Fruit fly (Drosophila melanogaster) whole organism, adult: Measurements from ENCODE around the gene plh.

Source experiments
- CG11617 ChIP-seq: fragments of 200-800 bp; sonication (Bioruptor generic); optimal IDR thresholded peaks from 2 replicates; lab custom pipeline; 2017; ENCODE audit warnings: mild to moderate bottlenecking, missing biosample characterization, missing genetic modification reagents, missing genetic modification characterization
- CG12768 ChIP-seq: fragments of 200-800 bp; sonication (Bioruptor generic); optimal IDR thresholded peaks from 2 replicates; lab custom pipeline; 2017; ENCODE audit warnings: missing biosample characterization, missing genetic modification characterization, mild to moderate bottlenecking, moderate library complexity, missing genetic modification reagents
- CG14711 ChIP-seq: fragments of 200-800 bp; sonication (Bioruptor generic); optimal IDR thresholded peaks from 2 replicates; lab custom pipeline; 2018; ENCODE audit warnings: missing biosample characterization, mild to moderate bottlenecking, missing genetic modification characterization, moderate library complexity
- CG1620 ChIP-seq: fragments of 200-800 bp; sonication (Bioruptor generic); optimal IDR thresholded peaks from 2 replicates; lab custom pipeline; 2016; ENCODE audit warnings: missing biosample characterization, missing genetic modification characterization
- CG33017 ChIP-seq: fragments of 200-800 bp; sonication (Bioruptor generic); optimal IDR thresholded peaks from 2 replicates; lab custom pipeline; 2018; ENCODE audit warnings: missing biosample characterization, mild to moderate bottlenecking, missing genetic modification characterization, moderate library complexity
- CG5204 ChIP-seq: fragments of 200-800 bp; sonication (Bioruptor generic); optimal IDR thresholded peaks from 2 replicates; lab custom pipeline; 2016; ENCODE audit warnings: missing biosample characterization, missing genetic modification characterization
- CG7045 ChIP-seq: fragments of 200-800 bp; sonication (Bioruptor generic); optimal IDR thresholded peaks from 2 replicates; lab custom pipeline; 2017; ENCODE audit warnings: missing biosample characterization, mild to moderate bottlenecking, missing genetic modification characterization
- CG7101 ChIP-seq: fragments of 200-800 bp; sonication (Bioruptor generic); optimal IDR thresholded peaks from 2 replicates; lab custom pipeline; 2018; ENCODE audit warnings: missing biosample characterization, mild to moderate bottlenecking, missing genetic modification characterization, moderate library complexity
- Clk ChIP-seq: fragments of 200-800 bp; sonication (Bioruptor generic); optimal IDR thresholded peaks from 2 replicates; lab custom pipeline; 2017; ENCODE audit warnings: missing biosample characterization, missing genetic modification characterization
- Crg-1 ChIP-seq: fragments of 200-800 bp; sonication (Bioruptor generic); optimal IDR thresholded peaks from 2 replicates; lab custom pipeline; 2016; ENCODE audit warnings: missing biosample characterization, missing genetic modification characterization
- Hr96 ChIP-seq: fragments of 200-800 bp; sonication (Bioruptor generic); optimal IDR thresholded peaks from 2 replicates; lab custom pipeline; 2016; ENCODE audit warnings: missing biosample characterization, missing genetic modification characterization
- Mnt ChIP-seq: fragments of 200-800 bp; sonication (Bioruptor generic); optimal IDR thresholded peaks from 2 replicates; lab custom pipeline; 2016; ENCODE audit warnings: missing biosample characterization, mild to moderate bottlenecking, missing genetic modification characterization
- bab1 ChIP-seq: fragments of 200-800 bp; sonication (Bioruptor generic); optimal IDR thresholded peaks from 3 replicates; lab custom pipeline; 2019; ENCODE audit warnings: missing biosample characterization, mild to moderate bottlenecking, missing genetic modification characterization, moderate library complexity
- cic ChIP-seq: fragments of 200-800 bp; sonication (Bioruptor generic); optimal IDR thresholded peaks from 2 replicates; lab custom pipeline; 2017; ENCODE audit warnings: missing biosample characterization, mild to moderate bottlenecking, missing genetic modification characterization, moderate library complexity
- cnc ChIP-seq, 2 experiments: fragments of >200 bp; optimal IDR thresholded peaks; 2 replicates each; lab custom pipeline; 2017
- kay ChIP-seq: fragments of 200-800 bp; sonication (Bioruptor generic); peaks from one replicate; lab custom pipeline; 2016; ENCODE audit warnings: missing biosample characterization, missing genetic modification characterization, borderline replicate concordance
- ovo ChIP-seq: fragments of 200-800 bp; sonication (Bioruptor generic); optimal IDR thresholded peaks from 2 replicates; lab custom pipeline; 2016; ENCODE audit warnings: missing biosample characterization, missing genetic modification characterization
- pad ChIP-seq: fragments of 200-800 bp; sonication (Bioruptor generic); optimal IDR thresholded peaks from 3 replicates; lab custom pipeline; 2017; ENCODE audit warnings: missing biosample characterization, missing genetic modification characterization, mild to moderate bottlenecking, moderate library complexity, missing genetic modification reagents
- tj ChIP-seq: fragments of 200-800 bp; sonication (Bioruptor generic); optimal IDR thresholded peaks from 3 replicates; lab custom pipeline; 2017; ENCODE audit warnings: missing biosample characterization, mild to moderate bottlenecking, missing genetic modification characterization, moderate library complexity
- toe ChIP-seq: fragments of 200-800 bp; sonication (Bioruptor generic); optimal IDR thresholded peaks from 2 replicates; lab custom pipeline; 2016; ENCODE audit warnings: missing biosample characterization, missing genetic modification characterization

The plh gene

dm6 chr3R:5000663-5001062 is 10.2 kb downstream of the plh start:
- TF ChIP-seq ovo (no peak), Clk (GFP tag; lab: Kevin White, UChicago) (no peak), cic (GFP tag; lab: Kevin White, UChicago) (no peak), tj (GFP tag; lab: Kevin White, UChicago) (peak; percentile 98), CG5204 (no peak), Hr96 (GFP tag; lab: Kevin White, UChicago) (no peak)

- TF ChIP-seq CG12768 (GFP tag; lab: Kevin White, UChicago) = no peak
- TF ChIP-seq pad (GFP tag; lab: Kevin White, UChicago) = no peak
- TF ChIP-seq Crg-1 (GFP tag; lab: Kevin White, UChicago) = no peak
- peak; percentile 13 for TF ChIP-seq Mnt
- TF ChIP-seq tj (GFP tag; lab: Kevin White, UChicago) = peak; percentile 67
- TF ChIP-seq ovo = no peak
- no peak for TF ChIP-seq Clk (GFP tag; lab: Kevin White, UChicago)
- TF ChIP-seq CG7045 (GFP tag; lab: Kevin White, UChicago) = no peak
- no peak for TF ChIP-seq cic (GFP tag; lab: Kevin White, UChicago)
Observed at dm6 chr3R:4998739-4999138, 12.1 kb downstream of the plh start.

dm6 chr3R:4997399-4998203 is 13.2 kb downstream of the plh start:
- TF ChIP-seq CG14711 (peak; percentile 37), CG12768 (GFP tag; lab: Kevin White, UChicago) (no peak), toe (GFP tag; lab: Kevin White, UChicago) (no peak), bab1 (GFP tag; lab: Kevin White, UChicago) (peak; percentile 52), cnc (optimal IDR thresholded peaks at IDR 0.05; lab: Kevin White, UChicago) (no peak), ovo (no peak), CG7101 (tag; lab: Kevin White, UChicago) (peak; percentile 20), cic (GFP tag; lab: Kevin White, UChicago) (no peak), CG7045 (GFP tag; lab: Kevin White, UChicago) (no peak), pad (GFP tag; lab: Kevin White, UChicago) (peak; percentile 11), tj (GFP tag; lab: Kevin White, UChicago) (peak; percentile 93)

- TF ChIP-seq Mnt (no peak), CG12768 (GFP tag; lab: Kevin White, UChicago) (peak; percentile 7)
Observed at dm6 chr3R:4996529-4996975, 14.3 kb downstream of the plh start.

dm6 chr3R:4995549-4996277 is 15.1 kb downstream of the plh start:
- TF ChIP-seq cnc (optimal IDR thresholded peaks at IDR 0.05; lab: Kevin White, UChicago) (no peak), toe (GFP tag; lab: Kevin White, UChicago) (no peak), CG11617 (GFP tag; lab: Kevin White, UChicago) (no peak)

dm6 chr3R:4994659-4995058 is 16.2 kb downstream of the plh start:
- TF ChIP-seq Crg-1 (GFP tag; lab: Kevin White, UChicago) (no peak), CG12768 (GFP tag; lab: Kevin White, UChicago) (no peak), CG14711 (no peak)

- no peak for TF ChIP-seq CG7101 (tag; lab: Kevin White, UChicago)
- TF ChIP-seq Hr96 (GFP tag; lab: Kevin White, UChicago) = no peak
- no peak for TF ChIP-seq CG14711
- TF ChIP-seq CG33017 = no peak
- TF ChIP-seq kay = no peak
- no peak for TF ChIP-seq cic (GFP tag; lab: Kevin White, UChicago)
- TF ChIP-seq CG7045 (GFP tag; lab: Kevin White, UChicago) = no peak
- no peak for TF ChIP-seq bab1 (GFP tag; lab: Kevin White, UChicago)
- TF ChIP-seq tj (GFP tag; lab: Kevin White, UChicago) = no peak
- TF ChIP-seq pad (GFP tag; lab: Kevin White, UChicago) = no peak
- no peak for TF ChIP-seq CG1620 (GFP tag; lab: Kevin White, UChicago)
- TF ChIP-seq Clk (GFP tag; lab: Kevin White, UChicago) = no peak
- no peak for TF ChIP-seq CG12768 (GFP tag; lab: Kevin White, UChicago)
- no peak for TF ChIP-seq Mnt
- TF ChIP-seq CG5204 = no peak
- no peak for TF ChIP-seq toe (GFP tag; lab: Kevin White, UChicago)
- no peak for TF ChIP-seq CG11617 (GFP tag; lab: Kevin White, UChicago)
- no peak for TF ChIP-seq ovo
Observed at dm6 chr3R:4993385-4993784, 17.4 kb downstream of the plh start.
